Fruit fly (Drosophila melanogaster) whole organism, embryonic: ENCODE measurements around the gene Paf-AHalpha.
A peak's percentile ranks its signal among the peaks of the same experiment; 100 is the strongest.

Source experiments
- Atf-2 ChIP-seq: fragments of 200-800 bp; sonication (Bioruptor generic); optimal IDR thresholded peaks from 2 replicates; lab custom pipeline; 2016; ENCODE audit warnings: missing biosample characterization, missing genetic modification characterization
- BtbVII ChIP-seq: fragments of 200-800 bp; sonication (Bioruptor generic); optimal IDR thresholded peaks from 3 replicates; lab custom pipeline; 2017; ENCODE audit warnings: missing biosample characterization, mild to moderate bottlenecking, missing genetic modification characterization
- CG1024 ChIP-seq: fragments of 200-800 bp; sonication (Bioruptor generic); IDR thresholded peaks from 2 replicates; pipeline ENCODE4 v1.3.6; 2022; ENCODE audit warnings: missing biosample characterization, missing genetic modification characterization
- CG10321 ChIP-seq: fragments of 200-800 bp; sonication (Bioruptor generic); IDR thresholded peaks from 2 replicates; pipeline ENCODE4 v1.3.6; 2022; ENCODE audit warnings: missing biosample characterization, missing genetic modification characterization
- CG10462 ChIP-seq: fragments of 200-800 bp; sonication (Bioruptor generic); optimal IDR thresholded peaks from 2 replicates; lab custom pipeline; 2016; ENCODE audit warnings: missing biosample characterization, missing genetic modification characterization
- CG12299 ChIP-seq: fragments of 200-800 bp; sonication (Bioruptor generic); optimal IDR thresholded peaks from 2 replicates; lab custom pipeline; 2018; ENCODE audit warnings: missing biosample characterization, mild to moderate bottlenecking, missing genetic modification characterization
- CG1233 ChIP-seq: fragments of 200-800 bp; sonication (Bioruptor generic); optimal IDR thresholded peaks from 4 replicates; lab custom pipeline; 2018; ENCODE audit warnings: missing biosample characterization, mild to moderate bottlenecking, missing genetic modification characterization
- CG12769 ChIP-seq: fragments of 200-800 bp; sonication (Bioruptor generic); optimal IDR thresholded peaks from 2 replicates; lab custom pipeline; 2019; ENCODE audit warnings: missing biosample characterization, mild to moderate bottlenecking, missing genetic modification characterization, moderate library complexity
- CG12942 ChIP-seq: fragments of 200-800 bp; sonication (Bioruptor generic); optimal IDR thresholded peaks from 3 replicates; lab custom pipeline; 2016; ENCODE audit warnings: missing biosample characterization, missing genetic modification characterization
- CG13624 ChIP-seq: fragments of 200-800 bp; sonication (Bioruptor generic); optimal IDR thresholded peaks from 2 replicates; lab custom pipeline; 2016; ENCODE audit warnings: missing biosample characterization, missing genetic modification characterization
- CG14441 ChIP-seq: fragments of 200-800 bp; sonication (Bioruptor generic); IDR thresholded peaks from 2 replicates; pipeline ENCODE4 v1.3.6; 2022; ENCODE audit warnings: missing biosample characterization, missing genetic modification characterization
- CG16863 ChIP-seq: fragments of 200-800 bp; sonication (Bioruptor generic); optimal IDR thresholded peaks from 3 replicates; lab custom pipeline; 2016; ENCODE audit warnings: missing biosample characterization, missing genetic modification characterization
- CG18619 ChIP-seq: fragments of 200-800 bp; sonication (Bioruptor generic); optimal IDR thresholded peaks from 3 replicates; lab custom pipeline; 2017; ENCODE audit warnings: missing biosample characterization, mild to moderate bottlenecking, missing genetic modification characterization
- CG30431 ChIP-seq: fragments of 200-800 bp; sonication (Bioruptor generic); optimal IDR thresholded peaks from 2 replicates; lab custom pipeline; 2017; ENCODE audit warnings: missing biosample characterization, missing genetic modification characterization
- CG4282 ChIP-seq: fragments of 200-800 bp; sonication (Bioruptor generic); optimal IDR thresholded peaks from 2 replicates; lab custom pipeline; 2016; ENCODE audit warnings: missing biosample characterization, missing genetic modification characterization
- CG6175 ChIP-seq: fragments of 200-800 bp; sonication (Bioruptor generic); IDR thresholded peaks from 3 replicates; pipeline ENCODE4 v1.3.6; 2022; ENCODE audit warnings: missing biosample characterization, missing genetic modification characterization
- CG6813 ChIP-seq: fragments of 200-800 bp; sonication (Bioruptor generic); optimal IDR thresholded peaks from 2 replicates; lab custom pipeline; 2017; ENCODE audit warnings: missing biosample characterization, missing genetic modification characterization, mild to moderate bottlenecking, moderate library complexity, missing genetic modification reagents
- CG7786 ChIP-seq: fragments of 200-800 bp; sonication (Bioruptor generic); optimal IDR thresholded peaks from 2 replicates; lab custom pipeline; 2016; ENCODE audit warnings: missing biosample characterization, missing genetic modification characterization
- CG9727 ChIP-seq: fragments of 200-800 bp; sonication (Bioruptor generic); optimal IDR thresholded peaks from 3 replicates; lab custom pipeline; 2017; ENCODE audit warnings: missing biosample characterization, mild to moderate bottlenecking, missing genetic modification characterization
- CG9876 ChIP-seq: fragments of 200-800 bp; sonication (Bioruptor generic); optimal IDR thresholded peaks from 2 replicates; lab custom pipeline; 2016; ENCODE audit warnings: missing biosample characterization, missing genetic modification characterization
- D19B ChIP-seq: fragments of 200-800 bp; sonication (Bioruptor generic); optimal IDR thresholded peaks from 2 replicates; lab custom pipeline; 2017; ENCODE audit warnings: missing biosample characterization, mild to moderate bottlenecking, missing genetic modification characterization
- Dbx ChIP-seq: fragments of 200-800 bp; sonication (Bioruptor generic); IDR thresholded peaks from 3 replicates; pipeline ENCODE4 v1.3.6; 2022; ENCODE audit warnings: missing biosample characterization, missing genetic modification characterization
- Dip3 ChIP-seq: fragments of 200-800 bp; sonication (Bioruptor generic); optimal IDR thresholded peaks from 3 replicates; lab custom pipeline; 2016; ENCODE audit warnings: missing biosample characterization, missing genetic modification characterization
- ERR ChIP-seq: fragments of 200-800 bp; sonication (Bioruptor generic); optimal IDR thresholded peaks from 2 replicates; lab custom pipeline; 2016; ENCODE audit warnings: missing biosample characterization, missing genetic modification characterization
- Fer2 ChIP-seq: fragments of 200-800 bp; sonication (Bioruptor generic); optimal IDR thresholded peaks from 2 replicates; lab custom pipeline; 2018; ENCODE audit warnings: missing biosample characterization, mild to moderate bottlenecking, missing genetic modification characterization, moderate library complexity
- H15 ChIP-seq: fragments of 200-800 bp; sonication (Bioruptor generic); IDR thresholded peaks from 3 replicates; pipeline ENCODE4 v1.3.6; 2022; ENCODE audit warnings: missing biosample characterization, missing genetic modification characterization
- HLH54F ChIP-seq: fragments of 200-800 bp; sonication (Bioruptor generic); optimal IDR thresholded peaks from 3 replicates; lab custom pipeline; 2016; ENCODE audit warnings: missing biosample characterization, missing genetic modification characterization
- Hand ChIP-seq: fragments of 200-800 bp; sonication (Bioruptor generic); optimal IDR thresholded peaks from 2 replicates; lab custom pipeline; 2017; ENCODE audit warnings: mild to moderate bottlenecking, missing biosample characterization, missing genetic modification reagents, missing genetic modification characterization
- Sox100B ChIP-seq: fragments of 200-800 bp; sonication (Bioruptor generic); optimal IDR thresholded peaks from 3 replicates; lab custom pipeline; 2018; ENCODE audit warnings: missing biosample characterization, mild to moderate bottlenecking, missing genetic modification characterization
- Sox102F ChIP-seq: fragments of 200-800 bp; sonication (Bioruptor generic); optimal IDR thresholded peaks from 2 replicates; lab custom pipeline; 2018; ENCODE audit warnings: missing biosample characterization, mild to moderate bottlenecking, missing genetic modification characterization, moderate library complexity
- Xbp1 ChIP-seq: fragments of 200-800 bp; sonication (Bioruptor generic); optimal IDR thresholded peaks from 3 replicates; lab custom pipeline; 2016; ENCODE audit warnings: missing biosample characterization, mild to moderate bottlenecking, missing genetic modification characterization
- aop ChIP-seq: fragments of 200-800 bp; sonication (Bioruptor generic); IDR thresholded peaks from 2 replicates; pipeline ENCODE4 v1.3.6; 2022; ENCODE audit warnings: missing biosample characterization, missing genetic modification characterization
- chif ChIP-seq, 2 experiments: fragments of 200-800 bp; sonication (Bioruptor generic); optimal IDR thresholded peaks; 3 replicates each; lab custom pipeline; 2016; ENCODE audit warnings: missing biosample characterization in 2 of 2, missing genetic modification characterization in 2 of 2
- ci ChIP-seq: fragments of 200-800 bp; sonication (Bioruptor generic); IDR thresholded peaks from 3 replicates; pipeline ENCODE4 v1.3.6; 2022; ENCODE audit warnings: missing biosample characterization, missing genetic modification characterization
- corto ChIP-seq: fragments of 200-800 bp; sonication (Bioruptor generic); optimal IDR thresholded peaks from 2 replicates; lab custom pipeline; 2016; ENCODE audit warnings: missing biosample characterization, mild to moderate bottlenecking, missing genetic modification characterization, moderate library complexity
- crc ChIP-seq: fragments of 200-800 bp; sonication (Bioruptor generic); optimal IDR thresholded peaks from 2 replicates; lab custom pipeline; 2016; ENCODE audit warnings: missing biosample characterization, missing genetic modification characterization
- exex ChIP-seq: fragments of 200-800 bp; sonication (Bioruptor generic); optimal IDR thresholded peaks from 4 replicates; lab custom pipeline; 2018; ENCODE audit warnings: missing biosample characterization, mild to moderate bottlenecking, missing genetic modification characterization, moderate library complexity
- fd64A ChIP-seq: fragments of 200-800 bp; sonication (Bioruptor generic); optimal IDR thresholded peaks from 3 replicates; lab custom pipeline; 2018; ENCODE audit warnings: missing biosample characterization, mild to moderate bottlenecking, missing genetic modification characterization
- grn ChIP-seq: fragments of 200-800 bp; sonication (Bioruptor generic); optimal IDR thresholded peaks from 3 replicates; lab custom pipeline; 2017; ENCODE audit warnings: missing biosample characterization, missing genetic modification characterization
- kah ChIP-seq: fragments of 200-800 bp; sonication (Bioruptor generic); optimal IDR thresholded peaks from 2 replicates; lab custom pipeline; 2018; ENCODE audit warnings: missing biosample characterization, mild to moderate bottlenecking, missing genetic modification characterization
- kni ChIP-seq: fragments of 200-800 bp; sonication (Bioruptor generic); optimal IDR thresholded peaks from 3 replicates; lab custom pipeline; 2017; ENCODE audit warnings: mild to moderate bottlenecking, missing biosample characterization, missing genetic modification reagents, missing genetic modification characterization
- pros ChIP-seq: fragments of 200-800 bp; sonication (Bioruptor generic); optimal IDR thresholded peaks from 3 replicates; lab custom pipeline; 2019; ENCODE audit warnings: missing biosample characterization, mild to moderate bottlenecking, missing genetic modification characterization, moderate library complexity
- salm ChIP-seq: fragments of 200-800 bp; sonication (Bioruptor generic); optimal IDR thresholded peaks from 2 replicates; lab custom pipeline; 2018; ENCODE audit warnings: missing biosample characterization, mild to moderate bottlenecking, missing genetic modification characterization
- sens-2 ChIP-seq: fragments of 200-800 bp; sonication (Bioruptor generic); IDR thresholded peaks from 2 replicates; pipeline ENCODE4 v1.3.6; 2022; ENCODE audit warnings: missing biosample characterization, missing genetic modification characterization
- sim ChIP-seq: fragments of 200-800 bp; sonication (Bioruptor generic); IDR thresholded peaks from 2 replicates; pipeline ENCODE4 v1.3.6; 2022; ENCODE audit warnings: missing biosample characterization, missing genetic modification characterization
- sr ChIP-seq: fragments of 200-800 bp; sonication (Bioruptor generic); IDR thresholded peaks from 3 replicates; pipeline ENCODE4 v1.3.6; 2022; ENCODE audit warnings: missing biosample characterization, missing genetic modification characterization
- stwl ChIP-seq: fragments of 200-800 bp; sonication (Bioruptor generic); optimal IDR thresholded peaks from 3 replicates; lab custom pipeline; 2018; ENCODE audit warnings: missing biosample characterization, mild to moderate bottlenecking, missing genetic modification characterization, moderate library complexity
- tna ChIP-seq: fragments of 200-800 bp; sonication (Bioruptor generic); IDR thresholded peaks from 2 replicates; pipeline ENCODE4 v1.3.6; 2022; ENCODE audit warnings: missing biosample characterization, missing genetic modification characterization; ENCODE audit not compliant: partially characterized antibody
- z ChIP-seq: fragments of 200-800 bp; sonication (Bioruptor generic); IDR thresholded peaks from 3 replicates; pipeline ENCODE4 v1.3.6; 2022; ENCODE audit warnings: missing biosample characterization, missing genetic modification characterization
- zfh2 ChIP-seq: fragments of 200-800 bp; sonication (Bioruptor generic); optimal IDR thresholded peaks from 2 replicates; lab custom pipeline; 2016; ENCODE audit warnings: missing biosample characterization, missing genetic modification characterization

Gene Paf-AHalpha

dm6 chrX:15760447-15761297 is 24.7 kb downstream of the Paf-AHalpha start, which contains the start of the genes Graf and mRpL3 (continued):
- TF ChIP-seq CG1024 (peak; percentile 11; the same call in 1 of the 2 replicates), Atf-2 (GFP tag; lab: Kevin White, UChicago) (no peak), crc (GFP tag; lab: Kevin White, UChicago) (no peak), grn (GFP tag; lab: Kevin White, UChicago) (peak; percentile 14), Fer2 (tag; lab: Kevin White, UChicago) (no peak), CG10321 (no peak), Xbp1 (GFP tag; lab: Kevin White, UChicago) (no peak), CG7786 (GFP tag; lab: Kevin White, UChicago) (no peak), CG12299 (tag; lab: Kevin White, UChicago) (no peak), CG1233 (GFP tag; lab: Kevin White, UChicago) (no peak), z (GFP tag; lab: Robert Waterston, UW) (no peak), aop (GFP tag; lab: Robert Waterston, UW) (no peak), CG14441 (GFP tag; lab: Robert Waterston, UW) (0 out of 2 replicates have a peak, but pooled peaks have one; percentile 14), CG12942 (GFP tag; lab: Kevin White, UChicago) (no peak), CG4282 (GFP tag; lab: Kevin White, UChicago) (no peak), ERR (GFP tag; lab: Kevin White, UChicago) (no peak), CG16863 (GFP tag; lab: Kevin White, UChicago) (no peak), D19B (GFP tag; lab: Kevin White, UChicago) (no peak), sens-2 (no peak), CG12769 (tag; lab: Kevin White, UChicago) (no peak), CG10462 (GFP tag; lab: Kevin White, UChicago) (no peak), zfh2 (GFP tag; lab: Kevin White, UChicago) (no peak), sim (no peak), Sox102F (no peak), Sox100B (GFP tag; lab: Kevin White, UChicago) (no peak), sr (GFP tag; lab: Robert Waterston, UW) (no peak), ci (no peak), CG6175 (GFP tag; lab: Robert Waterston, UW) (no peak), corto (GFP tag; lab: Kevin White, UChicago) (no peak), Dip3 (GFP tag; lab: Kevin White, UChicago) (no peak), CG30431 (no peak), Dbx (GFP tag; lab: Robert Waterston, UW) (no peak), HLH54F (no peak), CG6813 (GFP tag; lab: Kevin White, UChicago) (no peak), CG9876 (no peak), kah (GFP tag; lab: Kevin White, UChicago) (peak; percentile 96), BtbVII (GFP tag; lab: Kevin White, UChicago) (no peak), kni (GFP tag; lab: Kevin White, UChicago) (no peak), CG13624 (GFP tag; lab: Kevin White, UChicago) (no peak), stwl (tag; lab: Kevin White, UChicago) (peak; percentile 16), H15 (no peak), tna (GFP tag; lab: Robert Waterston, UW) (peak; percentile 93), pros (GFP tag; lab: Kevin White, UChicago) (no peak), CG18619 (GFP tag; lab: Kevin White, UChicago) (no peak), CG9727 (GFP tag; lab: Kevin White, UChicago) (no peak), Hand (no peak), chif (GFP tag; optimal IDR thresholded peaks at IDR 0.05; lab: Kevin White, UChicago) (no peak), salm (tag; lab: Kevin White, UChicago) (no peak), fd64A (GFP tag; lab: Kevin White, UChicago) (no peak), exex (peak; percentile 8)
